Fruit fly (Drosophila melanogaster) whole organism, embryonic: Measurements from ENCODE around the gene Ubi-p5E.

ENCODE experiments used
- Atf-2 ChIP-seq: fragments of 200-800 bp; sonication (Bioruptor generic); optimal IDR thresholded peaks from 2 replicates; lab custom pipeline; 2016; ENCODE audit warnings: missing biosample characterization, missing genetic modification characterization
- Blimp-1 ChIP-seq: fragments of 200-800 bp; sonication (Bioruptor generic); optimal IDR thresholded peaks from 3 replicates; lab custom pipeline; 2018; ENCODE audit warnings: missing biosample characterization, missing genetic modification characterization, mild to moderate bottlenecking, moderate library complexity, missing genetic modification reagents
- CG11456 ChIP-seq: fragments of 200-800 bp; sonication (Bioruptor generic); IDR thresholded peaks from 3 replicates; pipeline ENCODE4 v1.3.6; 2022; ENCODE audit warnings: missing biosample characterization, missing genetic modification characterization
- CG15011 ChIP-seq: fragments of 200-800 bp; sonication (Bioruptor generic); optimal IDR thresholded peaks from 3 replicates; lab custom pipeline; 2018; ENCODE audit warnings: missing biosample characterization, mild to moderate bottlenecking, missing genetic modification characterization
- CG16815 ChIP-seq: fragments of 200-800 bp; sonication (Bioruptor generic); optimal IDR thresholded peaks from 3 replicates; lab custom pipeline; 2017; ENCODE audit warnings: missing biosample characterization, mild to moderate bottlenecking, missing genetic modification characterization
- CG17361 ChIP-seq: fragments of 200-800 bp; sonication (Bioruptor generic); IDR thresholded peaks from 3 replicates; pipeline ENCODE4 v1.3.6; 2022; ENCODE audit warnings: missing biosample characterization, missing genetic modification characterization
- CG18476 ChIP-seq: fragments of 200-800 bp; sonication (Bioruptor generic); optimal IDR thresholded peaks from 2 replicates; lab custom pipeline; 2016; ENCODE audit warnings: missing biosample characterization, mild to moderate bottlenecking, missing genetic modification characterization
- CG2712 ChIP-seq: fragments of 200-800 bp; optimal IDR thresholded peaks from 3 replicates; lab custom pipeline; 2019; ENCODE audit warnings: missing biosample characterization, mild to moderate bottlenecking, missing genetic modification characterization, moderate library complexity
- CG32532 ChIP-seq: fragments of 200-800 bp; sonication (Bioruptor generic); IDR thresholded peaks from 2 replicates; pipeline ENCODE4 v1.3.6; 2022; ENCODE audit warnings: missing biosample characterization, missing genetic modification characterization
- CG32772 ChIP-seq: fragments of 200-800 bp; sonication (Bioruptor generic); IDR thresholded peaks from 2 replicates; pipeline ENCODE4 v1.3.6; 2022; ENCODE audit warnings: missing biosample characterization, missing genetic modification characterization
- CG4424 ChIP-seq: fragments of 200-800 bp; sonication (Bioruptor generic); optimal IDR thresholded peaks from 3 replicates; lab custom pipeline; 2016; ENCODE audit warnings: missing biosample characterization, missing genetic modification characterization
- CG8478 ChIP-seq: fragments of >200 bp; optimal IDR thresholded peaks from 2 replicates; lab custom pipeline; 2018
- CG8765 ChIP-seq: fragments of 200-800 bp; sonication (Bioruptor generic); IDR thresholded peaks from 2 replicates; pipeline ENCODE4 v1.3.6; 2022; ENCODE audit warnings: missing biosample characterization, missing genetic modification characterization
- CG9727 ChIP-seq: fragments of 200-800 bp; sonication (Bioruptor generic); optimal IDR thresholded peaks from 3 replicates; lab custom pipeline; 2017; ENCODE audit warnings: missing biosample characterization, mild to moderate bottlenecking, missing genetic modification characterization
- D19A ChIP-seq: fragments of 200-800 bp; optimal IDR thresholded peaks from 3 replicates; lab custom pipeline; 2019; ENCODE audit warnings: missing biosample characterization, mild to moderate bottlenecking, missing genetic modification characterization, moderate library complexity
- D19B ChIP-seq: fragments of 200-800 bp; sonication (Bioruptor generic); optimal IDR thresholded peaks from 2 replicates; lab custom pipeline; 2017; ENCODE audit warnings: missing biosample characterization, mild to moderate bottlenecking, missing genetic modification characterization
- Dad ChIP-seq: fragments of 200-800 bp; sonication (Bioruptor generic); optimal IDR thresholded peaks from 3 replicates; lab custom pipeline; 2016; ENCODE audit warnings: missing biosample characterization, missing genetic modification characterization
- Dip2 ChIP-seq: fragments of 200-800 bp; sonication (Bioruptor generic); IDR thresholded peaks from 2 replicates; pipeline ENCODE4 v1.3.6; 2022; ENCODE audit warnings: missing biosample characterization, missing genetic modification characterization
- Doc2 ChIP-seq: fragments of 200-800 bp; sonication (Bioruptor generic); IDR thresholded peaks from 2 replicates; pipeline ENCODE4 v1.3.6; 2022; ENCODE audit warnings: missing biosample characterization, missing genetic modification characterization
- Fer2 ChIP-seq: fragments of 200-800 bp; sonication (Bioruptor generic); optimal IDR thresholded peaks from 2 replicates; lab custom pipeline; 2018; ENCODE audit warnings: missing biosample characterization, mild to moderate bottlenecking, missing genetic modification characterization, moderate library complexity
- GATAe ChIP-seq: fragments of 200-800 bp; sonication (Bioruptor generic); conservative IDR thresholded peaks from 2 replicates; pipeline ENCODE4 v1.3.6; 2022; ENCODE audit warnings: missing biosample characterization, missing genetic modification characterization
- HLH4C ChIP-seq: fragments of 200-800 bp; sonication (Bioruptor generic); IDR thresholded peaks from 3 replicates; pipeline ENCODE4 v1.3.6; 2022; ENCODE audit warnings: missing biosample characterization, missing genetic modification characterization; ENCODE audit not compliant: partially characterized antibody
- Hey ChIP-seq: fragments of 200-800 bp; sonication (Bioruptor generic); optimal IDR thresholded peaks from 3 replicates; lab custom pipeline; 2018; ENCODE audit warnings: missing biosample characterization, mild to moderate bottlenecking, missing genetic modification characterization
- MTF-1 ChIP-seq: fragments of 200-800 bp; sonication (Bioruptor generic); optimal IDR thresholded peaks from 2 replicates; lab custom pipeline; 2018; ENCODE audit warnings: missing biosample characterization, mild to moderate bottlenecking, missing genetic modification characterization, borderline replicate concordance
- Oli ChIP-seq: fragments of 200-800 bp; sonication (Bioruptor generic); optimal IDR thresholded peaks from 2 replicates; lab custom pipeline; 2018; ENCODE audit warnings: missing biosample characterization, mild to moderate bottlenecking, missing genetic modification characterization, moderate library complexity
- Pdp1 ChIP-seq, 2 experiments: fragments of 200-800 bp; sonication (Bioruptor generic); optimal IDR thresholded peaks; 3 replicates each; lab custom pipeline; 2016; ENCODE audit warnings: missing biosample characterization in 2 of 2, missing genetic modification characterization in 2 of 2, mild to moderate bottlenecking in 1 of 2, moderate library complexity in 1 of 2
- Scr ChIP-seq: fragments of 200-800 bp; sonication (Bioruptor generic); IDR thresholded peaks from 2 replicates; pipeline ENCODE4 v1.3.6; 2022; ENCODE audit warnings: missing biosample characterization, missing genetic modification characterization; ENCODE audit not compliant: partially characterized antibody
- Ssrp ChIP-seq: fragments of 200-800 bp; sonication (Bioruptor generic); optimal IDR thresholded peaks from 2 replicates; lab custom pipeline; 2018; ENCODE audit warnings: missing biosample characterization, mild to moderate bottlenecking, missing genetic modification characterization, moderate library complexity
- Xrp1 ChIP-seq: fragments of 200-800 bp; sonication (Bioruptor generic); IDR thresholded peaks from 2 replicates; pipeline ENCODE4 v1.3.6; 2022; ENCODE audit warnings: missing biosample characterization, missing genetic modification characterization
- ase ChIP-seq: fragments of 200-800 bp; sonication (Bioruptor generic); IDR thresholded peaks from 3 replicates; pipeline ENCODE4 v1.3.6; 2022; ENCODE audit warnings: missing biosample characterization, missing genetic modification characterization
- bsh ChIP-seq, 2 experiments: fragments of 200-800 bp; sonication (Bioruptor generic); optimal IDR thresholded peaks; 2 replicates each; lab custom pipeline; 2017 to 2018; ENCODE audit warnings: mild to moderate bottlenecking in 2 of 2, missing biosample characterization in 2 of 2, missing genetic modification characterization in 2 of 2, moderate library complexity in 1 of 2
- btn ChIP-seq: fragments of 200-800 bp; sonication (Bioruptor generic); optimal IDR thresholded peaks from 2 replicates; lab custom pipeline; 2016; ENCODE audit warnings: missing biosample characterization, missing genetic modification characterization
- cas ChIP-seq: fragments of 200-800 bp; sonication (Bioruptor generic); IDR thresholded peaks from 2 replicates; pipeline ENCODE4 v1.3.6; 2022; ENCODE audit warnings: missing biosample characterization, missing genetic modification characterization
- da ChIP-seq: fragments of 200-800 bp; sonication (Bioruptor generic); optimal IDR thresholded peaks from 2 replicates; lab custom pipeline; 2016; ENCODE audit warnings: missing biosample characterization, missing genetic modification characterization
- ems ChIP-seq: fragments of 200-800 bp; sonication (Bioruptor generic); optimal IDR thresholded peaks from 3 replicates; lab custom pipeline; 2016; ENCODE audit warnings: missing biosample characterization, missing genetic modification characterization
- fd3F ChIP-seq: fragments of 200-800 bp; sonication (Bioruptor generic); optimal IDR thresholded peaks from 2 replicates; lab custom pipeline; 2018; ENCODE audit warnings: missing biosample characterization, mild to moderate bottlenecking, missing genetic modification characterization, moderate library complexity
- jing ChIP-seq: fragments of 200-800 bp; sonication (Bioruptor generic); optimal IDR thresholded peaks from 2 replicates; lab custom pipeline; 2018; ENCODE audit warnings: missing biosample characterization, mild to moderate bottlenecking, missing genetic modification characterization
- ken ChIP-seq: fragments of 200-800 bp; sonication (Bioruptor generic); IDR thresholded peaks from 3 replicates; pipeline ENCODE4 v1.3.6; 2022; ENCODE audit warnings: missing biosample characterization, missing genetic modification characterization
- knrl ChIP-seq: fragments of 200-800 bp; sonication (Bioruptor generic); IDR thresholded peaks from 3 replicates; pipeline ENCODE4 v1.3.6; 2022; ENCODE audit warnings: missing biosample characterization, missing genetic modification characterization; ENCODE audit not compliant: partially characterized antibody
- lmd ChIP-seq: fragments of 200-800 bp; sonication (Bioruptor generic); IDR thresholded peaks from 2 replicates; pipeline ENCODE4 v1.3.6; 2022; ENCODE audit warnings: missing biosample characterization, missing genetic modification characterization
- lola ChIP-seq, 3 experiments: fragments of >200 bp in 2 of 3; fragments of 200-800 bp in 1 of 3; sonication (Bioruptor generic) in 1 of 3; optimal IDR thresholded peaks; 2 replicates each; lab custom pipeline; 2017 to 2019; ENCODE audit warnings: missing biosample characterization in 3 of 3, missing genetic modification characterization in 3 of 3, mild to moderate bottlenecking in 1 of 3, moderate library complexity in 1 of 3
- lov ChIP-seq, 2 experiments: fragments of 200-800 bp in 1 of 2; fragments of >200 bp in 1 of 2; sonication (Bioruptor generic) in 1 of 2; IDR thresholded peaks in 1 of 2; optimal IDR thresholded peaks in 1 of 2; 2 replicates in 1 of 2; 3 replicates in 1 of 2; pipeline versions ENCODE4 v1.3.6 to Lab custom; 2017 to 2022; ENCODE audit warnings: missing biosample characterization in 1 of 2, missing genetic modification characterization in 1 of 2
- peb ChIP-seq: fragments of 200-800 bp; sonication (Bioruptor generic); IDR thresholded peaks from 2 replicates; pipeline ENCODE4 v1.3.6; 2022; ENCODE audit warnings: missing biosample characterization, missing genetic modification characterization
- phol ChIP-seq: fragments of 200-800 bp; sonication (Bioruptor generic); optimal IDR thresholded peaks from 3 replicates; lab custom pipeline; 2018; ENCODE audit warnings: missing biosample characterization, mild to moderate bottlenecking, missing genetic modification characterization, moderate library complexity
- sc ChIP-seq, 3 experiments: fragments of >200 bp in 2 of 3; fragments of 200-800 bp in 1 of 3; sonication (Bioruptor generic) in 1 of 3; optimal IDR thresholded peaks; 2 replicates in 2 of 3; 3 replicates in 1 of 3; lab custom pipeline; 2017; ENCODE audit warnings: mild to moderate bottlenecking in 1 of 3, missing biosample characterization in 1 of 3, missing genetic modification characterization in 1 of 3, missing genetic modification reagents in 1 of 3
- shn ChIP-seq: fragments of 200-800 bp; sonication (Bioruptor generic); optimal IDR thresholded peaks from 3 replicates; lab custom pipeline; 2016; ENCODE audit warnings: missing biosample characterization, missing genetic modification characterization
- sob ChIP-seq: fragments of 200-800 bp; sonication (Bioruptor generic); IDR thresholded peaks from 2 replicates; pipeline ENCODE4 v1.3.6; 2022; ENCODE audit warnings: missing biosample characterization, missing genetic modification characterization
- stc ChIP-seq: fragments of 200-800 bp; sonication (Bioruptor generic); IDR thresholded peaks from 2 replicates; pipeline ENCODE4 v1.3.6; 2022; ENCODE audit warnings: missing biosample characterization, missing genetic modification characterization
- trh ChIP-seq: fragments of 200-800 bp; sonication (Bioruptor generic); optimal IDR thresholded peaks from 2 replicates; lab custom pipeline; 2016; ENCODE audit warnings: missing biosample characterization, missing genetic modification characterization
- zfh1 ChIP-seq: fragments of 200-800 bp; sonication (Bioruptor generic); IDR thresholded peaks from 3 replicates; pipeline ENCODE4 v1.3.6; 2022; ENCODE audit warnings: missing biosample characterization, missing genetic modification characterization

The Ubi-p5E gene

dm6 chrX:6311516-6311915 is 32.1 kb upstream of the Ubi-p5E start (continued):
- no peak for TF ChIP-seq Doc2
- 0 out of 3 replicates have a peak, but pooled peaks have one; percentile 22 for TF ChIP-seq CG17361 (GFP tag; lab: Robert Waterston, UW)
- TF ChIP-seq Hey (tag; lab: Kevin White, UChicago) = no peak
- TF ChIP-seq jing = no peak
- TF ChIP-seq CG32772 (GFP tag; lab: Robert Waterston, UW) = no peak
- no peak for TF ChIP-seq Dip2
- no peak for TF ChIP-seq trh (GFP tag; lab: Kevin White, UChicago)
- TF ChIP-seq shn = no peak
- no peak for TF ChIP-seq MTF-1 (GFP tag; lab: Kevin White, UChicago)
- TF ChIP-seq sc (optimal IDR thresholded peaks at IDR 0.05; lab: Kevin White, UChicago) = no peak
- no peak for TF ChIP-seq sc (GFP tag; optimal IDR thresholded peaks at IDR 0.05; lab: Kevin White, UChicago)
- TF ChIP-seq Pdp1 (GFP tag; optimal IDR thresholded peaks at IDR 0.05; lab: Kevin White, UChicago) = no peak
- TF ChIP-seq CG32532 = no peak
- TF ChIP-seq Oli (tag; lab: Kevin White, UChicago) = no peak
- no peak for TF ChIP-seq Ssrp
- no peak for TF ChIP-seq da (GFP tag; lab: Kevin White, UChicago)
- no peak for TF ChIP-seq Atf-2
- TF ChIP-seq Dad = no peak
- no peak for TF ChIP-seq CG18476 (GFP tag; lab: Kevin White, UChicago)
- peak; percentile 9 for TF ChIP-seq CG2712 (tag; lab: Kevin White, UChicago)
- no peak for TF ChIP-seq btn (GFP tag; lab: Kevin White, UChicago)
- no peak for TF ChIP-seq CG8765 (GFP tag; lab: Robert Waterston, UW)
- no peak for TF ChIP-seq stc (GFP tag; lab: Robert Waterston, UW)
- no peak for TF ChIP-seq D19A (tag; lab: Kevin White, UChicago)
- no peak for TF ChIP-seq ken (GFP tag; lab: Robert Waterston, UW)
- peak; percentile 2 for TF ChIP-seq phol (tag; lab: Kevin White, UChicago)
- no peak for TF ChIP-seq CG8478 (lab: Kevin White, UChicago)
- no peak for TF ChIP-seq knrl (GFP tag; lab: Robert Waterston, UW)
- peak; percentile 21 for TF ChIP-seq Blimp-1 (GFP tag; lab: Kevin White, UChicago)
- TF ChIP-seq CG11456 (GFP tag; lab: Robert Waterston, UW) = no peak
- peak; percentile 41; the same call in 1 of the 2 replicates for TF ChIP-seq sob (GFP tag; lab: Robert Waterston, UW)
- TF ChIP-seq cas = no peak
- no peak for TF ChIP-seq GATAe (GFP tag; lab: Robert Waterston, UW)
- TF ChIP-seq peb (GFP tag; lab: Robert Waterston, UW) = no peak
- no peak for TF ChIP-seq lov (optimal IDR thresholded peaks at IDR 0.05; lab: Kevin White, UChicago)
- no peak for TF ChIP-seq lov (GFP tag; IDR thresholded peaks at IDR 0.05; lab: Robert Waterston, UW)
- no peak for TF ChIP-seq lola (GFP tag; optimal IDR thresholded peaks at IDR 0.05; lab: Kevin White, UChicago)
- peak in 1 of 2 experiments; percentile 29 for TF ChIP-seq bsh (GFP tag; optimal IDR thresholded peaks at IDR 0.05; lab: Kevin White, UChicago)
- TF ChIP-seq CG15011 (GFP tag; lab: Kevin White, UChicago) = no peak
- peak; percentile 28; the same call in 1 of the 2 replicates for TF ChIP-seq lmd (GFP tag; lab: Robert Waterston, UW)
- TF ChIP-seq Fer2 = no peak
- TF ChIP-seq Xrp1 (GFP tag; lab: Robert Waterston, UW) = 0 out of 2 replicates have a peak, but pooled peaks have one; percentile 28
- no peak for TF ChIP-seq HLH4C (GFP tag; lab: Robert Waterston, UW)
- no peak for TF ChIP-seq CG9727 (GFP tag; lab: Kevin White, UChicago)
- no peak for TF ChIP-seq CG4424 (GFP tag; lab: Kevin White, UChicago)
- TF ChIP-seq D19B (GFP tag; lab: Kevin White, UChicago) = no peak
- TF ChIP-seq CG16815 (GFP tag; lab: Kevin White, UChicago) = no peak
- no peak for TF ChIP-seq fd3F (GFP tag; lab: Kevin White, UChicago)
- TF ChIP-seq Scr (GFP tag; lab: Robert Waterston, UW) = no peak
- TF ChIP-seq ems (GFP tag; lab: Kevin White, UChicago) = no peak
- TF ChIP-seq zfh1 (GFP tag; lab: Robert Waterston, UW) = peak; percentile 55; the same call in 2 of the 3 replicates
- no peak for TF ChIP-seq ase
